Fruit fly (Drosophila melanogaster) whole organism, embryonic: ENCODE data around the gene CG31960.
A peak's percentile ranks its signal among the peaks of the same experiment; 100 is the strongest.

Source experiments
- Ada2b ChIP-seq: fragments of 200-800 bp; sonication (Bioruptor generic); IDR thresholded peaks from 2 replicates; pipeline ENCODE4 v1.3.6; 2022; ENCODE audit warnings: missing biosample characterization, missing genetic modification characterization
- Atf6 ChIP-seq: fragments of 200-800 bp; sonication (Bioruptor generic); IDR thresholded peaks from 2 replicates; pipeline ENCODE4 v1.3.6; 2022; ENCODE audit warnings: missing biosample characterization, missing genetic modification characterization
- CG10147 ChIP-seq: fragments of 200-800 bp; sonication (Bioruptor generic); optimal IDR thresholded peaks from 2 replicates; lab custom pipeline; 2019; ENCODE audit warnings: missing biosample characterization, mild to moderate bottlenecking, missing genetic modification characterization, moderate library complexity
- CG10565 ChIP-seq: fragments of 200-800 bp; sonication (Bioruptor generic); optimal IDR thresholded peaks from 3 replicates; lab custom pipeline; 2016; ENCODE audit warnings: missing biosample characterization, mild to moderate bottlenecking, missing genetic modification characterization
- CG10979 ChIP-seq: fragments of 200-800 bp; sonication (Bioruptor generic); optimal IDR thresholded peaks from 2 replicates; lab custom pipeline; 2018; ENCODE audit warnings: missing biosample characterization, mild to moderate bottlenecking, missing genetic modification characterization, moderate library complexity
- CG11398 ChIP-seq: fragments of 200-800 bp; sonication (Bioruptor generic); optimal IDR thresholded peaks from 2 replicates; lab custom pipeline; 2016; ENCODE audit warnings: missing biosample characterization, missing genetic modification characterization
- CG11456 ChIP-seq: fragments of 200-800 bp; sonication (Bioruptor generic); IDR thresholded peaks from 3 replicates; pipeline ENCODE4 v1.3.6; 2022; ENCODE audit warnings: missing biosample characterization, missing genetic modification characterization
- CG12659 ChIP-seq: fragments of 200-800 bp; sonication (Bioruptor generic); optimal IDR thresholded peaks from 3 replicates; lab custom pipeline; 2017; ENCODE audit warnings: mild to moderate bottlenecking, missing biosample characterization, missing genetic modification reagents, missing genetic modification characterization
- CG14667 ChIP-seq: fragments of 200-800 bp; sonication (Bioruptor generic); IDR thresholded peaks from 2 replicates; pipeline ENCODE4 v1.3.6; 2022; ENCODE audit warnings: missing biosample characterization, missing genetic modification characterization
- CG14965 ChIP-seq: fragments of 200-800 bp; sonication (Bioruptor generic); optimal IDR thresholded peaks from 2 replicates; lab custom pipeline; 2016; ENCODE audit warnings: missing biosample characterization, missing genetic modification characterization, borderline replicate concordance
- CG15269 ChIP-seq: fragments of 200-800 bp; sonication (Bioruptor generic); optimal IDR thresholded peaks from 2 replicates; lab custom pipeline; 2018; ENCODE audit warnings: missing biosample characterization, mild to moderate bottlenecking, missing genetic modification characterization, moderate library complexity
- CG15479 ChIP-seq: fragments of 200-800 bp; sonication (Bioruptor generic); optimal IDR thresholded peaks from 3 replicates; lab custom pipeline; 2019; ENCODE audit warnings: missing biosample characterization, mild to moderate bottlenecking, missing genetic modification characterization, moderate library complexity
- CG16813 ChIP-seq: fragments of 200-800 bp; sonication (Bioruptor generic); IDR thresholded peaks from 3 replicates; pipeline ENCODE4 v1.3.6; 2022; ENCODE audit warnings: missing biosample characterization, missing genetic modification characterization; ENCODE audit not compliant: partially characterized antibody
- CG17186 ChIP-seq: fragments of 200-800 bp; sonication (Bioruptor generic); optimal IDR thresholded peaks from 3 replicates; lab custom pipeline; 2017; ENCODE audit warnings: missing biosample characterization, missing genetic modification reagents, missing genetic modification characterization
- CG1792 ChIP-seq: fragments of 200-800 bp; sonication (Bioruptor generic); optimal IDR thresholded peaks from 2 replicates; lab custom pipeline; 2016; ENCODE audit warnings: missing biosample characterization, missing genetic modification characterization
- CG3407 ChIP-seq: fragments of 200-800 bp; sonication (Bioruptor generic); optimal IDR thresholded peaks from 2 replicates; lab custom pipeline; 2018; ENCODE audit warnings: missing biosample characterization, mild to moderate bottlenecking, missing genetic modification characterization
- CG4424 ChIP-seq: fragments of 200-800 bp; sonication (Bioruptor generic); optimal IDR thresholded peaks from 3 replicates; lab custom pipeline; 2016; ENCODE audit warnings: missing biosample characterization, missing genetic modification characterization
- CG4854 ChIP-seq: fragments of 200-800 bp; sonication (Bioruptor generic); optimal IDR thresholded peaks from 2 replicates; lab custom pipeline; 2016; ENCODE audit warnings: missing biosample characterization, missing genetic modification characterization, inconsistent platforms
- CG7357 ChIP-seq: fragments of 200-800 bp; sonication (Bioruptor generic); IDR thresholded peaks from 3 replicates; pipeline ENCODE4 v1.3.6; 2022; ENCODE audit warnings: missing biosample characterization, missing genetic modification characterization
- CG7786 ChIP-seq: fragments of 200-800 bp; sonication (Bioruptor generic); optimal IDR thresholded peaks from 2 replicates; lab custom pipeline; 2016; ENCODE audit warnings: missing biosample characterization, missing genetic modification characterization
- CG9876 ChIP-seq: fragments of 200-800 bp; sonication (Bioruptor generic); optimal IDR thresholded peaks from 2 replicates; lab custom pipeline; 2016; ENCODE audit warnings: missing biosample characterization, missing genetic modification characterization
- Dbx ChIP-seq: fragments of 200-800 bp; sonication (Bioruptor generic); IDR thresholded peaks from 3 replicates; pipeline ENCODE4 v1.3.6; 2022; ENCODE audit warnings: missing biosample characterization, missing genetic modification characterization
- E2f2 ChIP-seq: fragments of 200-800 bp; sonication (Bioruptor generic); IDR thresholded peaks from 2 replicates; pipeline ENCODE4 v1.3.6; 2022; ENCODE audit warnings: missing biosample characterization, missing genetic modification characterization
- HLH54F ChIP-seq: fragments of 200-800 bp; sonication (Bioruptor generic); optimal IDR thresholded peaks from 3 replicates; lab custom pipeline; 2016; ENCODE audit warnings: missing biosample characterization, missing genetic modification characterization
- Hand ChIP-seq: fragments of 200-800 bp; sonication (Bioruptor generic); optimal IDR thresholded peaks from 2 replicates; lab custom pipeline; 2017; ENCODE audit warnings: mild to moderate bottlenecking, missing biosample characterization, missing genetic modification reagents, missing genetic modification characterization
- Mrtf ChIP-seq: fragments of 200-800 bp; sonication (Bioruptor generic); IDR thresholded peaks from 3 replicates; pipeline ENCODE4 v1.3.6; 2022; ENCODE audit warnings: missing biosample characterization, missing genetic modification characterization
- Sox102F ChIP-seq: fragments of 200-800 bp; sonication (Bioruptor generic); optimal IDR thresholded peaks from 2 replicates; lab custom pipeline; 2018; ENCODE audit warnings: missing biosample characterization, mild to moderate bottlenecking, missing genetic modification characterization, moderate library complexity
- Ssrp ChIP-seq: fragments of 200-800 bp; sonication (Bioruptor generic); optimal IDR thresholded peaks from 2 replicates; lab custom pipeline; 2018; ENCODE audit warnings: missing biosample characterization, mild to moderate bottlenecking, missing genetic modification characterization, moderate library complexity
- YL-1 ChIP-seq: fragments of 200-800 bp; sonication (Bioruptor generic); optimal IDR thresholded peaks from 3 replicates; lab custom pipeline; 2017; ENCODE audit warnings: missing biosample characterization, mild to moderate bottlenecking, missing genetic modification characterization
- bbx ChIP-seq: fragments of 200-800 bp; sonication (Bioruptor generic); IDR thresholded peaks from 2 replicates; pipeline ENCODE4 v1.3.6; 2022; ENCODE audit warnings: missing biosample characterization, missing genetic modification characterization; ENCODE audit not compliant: partially characterized antibody
- cato ChIP-seq: fragments of 200-800 bp; sonication (Bioruptor generic); optimal IDR thresholded peaks from 2 replicates; lab custom pipeline; 2016; ENCODE audit warnings: missing biosample characterization, missing genetic modification characterization, borderline replicate concordance
- chinmo ChIP-seq: fragments of 200-800 bp; sonication (Bioruptor generic); IDR thresholded peaks from 4 replicates; pipeline ENCODE4 v1.3.6; 2022; ENCODE audit warnings: missing biosample characterization, missing genetic modification characterization; ENCODE audit not compliant: partially characterized antibody
- crc ChIP-seq: fragments of 200-800 bp; sonication (Bioruptor generic); optimal IDR thresholded peaks from 2 replicates; lab custom pipeline; 2016; ENCODE audit warnings: missing biosample characterization, missing genetic modification characterization
- fu2 ChIP-seq: fragments of 200-800 bp; sonication (Bioruptor generic); optimal IDR thresholded peaks from 2 replicates; lab custom pipeline; 2016; ENCODE audit warnings: missing biosample characterization, missing genetic modification characterization
- grn ChIP-seq: fragments of 200-800 bp; sonication (Bioruptor generic); optimal IDR thresholded peaks from 3 replicates; lab custom pipeline; 2017; ENCODE audit warnings: missing biosample characterization, missing genetic modification characterization
- ham ChIP-seq: fragments of 200-800 bp; sonication (Bioruptor generic); IDR thresholded peaks from 2 replicates; pipeline ENCODE4 v1.3.6; 2022; ENCODE audit warnings: missing biosample characterization, missing genetic modification characterization
- hkb ChIP-seq, 2 experiments: fragments of 200-800 bp in 1 of 2; fragments of >200 bp in 1 of 2; sonication (Bioruptor generic) in 1 of 2; IDR thresholded peaks in 1 of 2; optimal IDR thresholded peaks in 1 of 2; 2 replicates each; pipeline versions ENCODE4 v1.3.6 to Lab custom; 2017 to 2022; ENCODE audit warnings: missing biosample characterization in 1 of 2, missing genetic modification characterization in 1 of 2
- knrl ChIP-seq: fragments of 200-800 bp; sonication (Bioruptor generic); IDR thresholded peaks from 3 replicates; pipeline ENCODE4 v1.3.6; 2022; ENCODE audit warnings: missing biosample characterization, missing genetic modification characterization; ENCODE audit not compliant: partially characterized antibody
- maf-S ChIP-seq: fragments of 200-800 bp; sonication (Bioruptor generic); optimal IDR thresholded peaks from 2 replicates; lab custom pipeline; 2016; ENCODE audit warnings: missing biosample characterization, missing genetic modification characterization
- nerfin-1 ChIP-seq: fragments of 200-800 bp; sonication (Bioruptor generic); optimal IDR thresholded peaks from 3 replicates; lab custom pipeline; 2019; ENCODE audit warnings: missing biosample characterization, mild to moderate bottlenecking, missing genetic modification characterization, moderate library complexity
- nmo ChIP-seq: fragments of 200-800 bp; sonication (Bioruptor generic); optimal IDR thresholded peaks from 2 replicates; lab custom pipeline; 2018; ENCODE audit warnings: missing biosample characterization, mild to moderate bottlenecking, missing genetic modification characterization, moderate library complexity
- pfk ChIP-seq: fragments of 200-800 bp; sonication (Bioruptor generic); optimal IDR thresholded peaks from 2 replicates; lab custom pipeline; 2018; ENCODE audit warnings: missing biosample characterization, mild to moderate bottlenecking, missing genetic modification characterization, moderate library complexity
- pum ChIP-seq: fragments of 200-800 bp; sonication (Bioruptor generic); optimal IDR thresholded peaks from 2 replicates; lab custom pipeline; 2016; ENCODE audit warnings: missing biosample characterization, missing genetic modification characterization
- row ChIP-seq: fragments of 200-800 bp; sonication (Bioruptor generic); IDR thresholded peaks from 3 replicates; pipeline ENCODE4 v1.3.6; 2022; ENCODE audit warnings: missing biosample characterization, missing genetic modification characterization
- sima ChIP-seq: fragments of 200-800 bp; sonication (Bioruptor generic); optimal IDR thresholded peaks from 2 replicates; lab custom pipeline; 2016; ENCODE audit warnings: missing biosample characterization, missing genetic modification characterization
- stc ChIP-seq: fragments of 200-800 bp; sonication (Bioruptor generic); IDR thresholded peaks from 2 replicates; pipeline ENCODE4 v1.3.6; 2022; ENCODE audit warnings: missing biosample characterization, missing genetic modification characterization
- tin ChIP-seq: fragments of 200-800 bp; sonication (Bioruptor generic); optimal IDR thresholded peaks from 3 replicates; lab custom pipeline; 2016; ENCODE audit warnings: missing biosample characterization, missing genetic modification characterization
- tio ChIP-seq: fragments of 200-800 bp; sonication (Bioruptor generic); optimal IDR thresholded peaks from 2 replicates; lab custom pipeline; 2017; ENCODE audit warnings: missing biosample characterization, missing genetic modification characterization, inconsistent platforms
- zfh2 ChIP-seq: fragments of 200-800 bp; sonication (Bioruptor generic); optimal IDR thresholded peaks from 2 replicates; lab custom pipeline; 2016; ENCODE audit warnings: missing biosample characterization, missing genetic modification characterization

CG31960 gene

DNA sequence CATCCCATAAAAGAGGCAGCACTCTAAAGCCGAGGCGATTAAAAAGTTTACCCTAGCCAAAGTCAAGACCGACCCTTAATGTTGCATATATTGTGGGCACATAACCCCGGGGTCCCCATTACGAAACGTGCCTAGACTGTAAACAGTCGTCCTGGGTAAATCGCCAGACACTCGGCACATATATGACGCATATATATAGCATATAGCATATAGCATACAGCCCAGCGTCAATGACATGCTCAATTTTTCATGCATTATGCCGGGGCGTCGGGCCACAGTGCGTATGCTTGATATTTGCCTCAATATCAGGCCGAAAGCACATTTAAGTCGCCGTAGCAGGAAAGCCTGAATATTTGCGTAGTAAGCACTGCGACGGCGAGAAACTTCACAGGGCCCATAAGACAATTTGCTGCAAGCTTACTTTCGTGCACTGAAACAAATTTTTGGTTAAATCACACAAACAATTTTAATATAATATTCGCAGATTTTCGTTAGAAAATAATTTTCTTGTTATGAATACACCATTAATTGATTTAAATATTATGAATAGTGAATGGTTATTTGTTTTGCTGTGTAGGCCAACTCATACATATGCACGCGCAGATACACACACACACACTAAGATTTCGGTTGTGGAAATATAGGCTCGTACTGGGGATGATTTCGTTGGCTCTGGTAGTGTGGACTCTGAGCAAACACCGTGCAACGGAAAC is 29.8 kb upstream of the CG31960 start (continued):
- TF ChIP-seq CG17186 (GFP tag; lab: Kevin White, UChicago) (no peak), nmo (GFP tag; lab: Kevin White, UChicago) (no peak), CG10565 (no peak), Sox102F (GFP tag; lab: Kevin White, UChicago) (peak; percentile 37), Ssrp (tag; lab: Kevin White, UChicago) (no peak), CG7786 (GFP tag; lab: Kevin White, UChicago) (no peak), pfk (GFP tag; lab: Kevin White, UChicago) (no peak), bbx (GFP tag; lab: Robert Waterston, UW) (no peak), CG3407 (GFP tag; lab: Kevin White, UChicago) (no peak), pum (GFP tag; lab: Kevin White, UChicago) (no peak), hkb (optimal IDR thresholded peaks at IDR 0.05; lab: Kevin White, UChicago) (no peak), hkb (GFP tag; IDR thresholded peaks at IDR 0.05; lab: Robert Waterston, UW) (peak; percentile 64), CG9876 (GFP tag; lab: Kevin White, UChicago) (no peak), Ada2b (GFP tag; lab: Robert Waterston, UW) (peak; percentile 43; the same call in 1 of the 2 replicates), CG1792 (GFP tag; lab: Kevin White, UChicago) (no peak), HLH54F (GFP tag; lab: Kevin White, UChicago) (peak; percentile 2), tio (no peak), CG11398 (no peak), grn (GFP tag; lab: Kevin White, UChicago) (no peak), tin (GFP tag; lab: Kevin White, UChicago) (no peak), chinmo (GFP tag; lab: Robert Waterston, UW) (no peak), cato (GFP tag; lab: Kevin White, UChicago) (no peak), CG15479 (GFP tag; lab: Kevin White, UChicago) (no peak), CG4854 (GFP tag; lab: Kevin White, UChicago) (no peak), CG4424 (GFP tag; lab: Kevin White, UChicago) (peak; percentile 13), stc (GFP tag; lab: Robert Waterston, UW) (peak; percentile 43; the same call in 1 of the 2 replicates), knrl (GFP tag; lab: Robert Waterston, UW) (no peak), sima (GFP tag; lab: Kevin White, UChicago) (no peak), CG12659 (peak; percentile 25), CG7357 (no peak), CG15269 (tag; lab: Kevin White, UChicago) (peak; percentile 54), Mrtf (no peak; the same call in 2 of the 3 replicates), maf-S (GFP tag; lab: Kevin White, UChicago) (no peak), zfh2 (GFP tag; lab: Kevin White, UChicago) (peak; percentile 5), YL-1 (no peak), fu2 (no peak), Atf6 (peak; percentile 68), CG14667 (GFP tag; lab: Robert Waterston, UW) (no peak), CG11456 (GFP tag; lab: Robert Waterston, UW) (no peak), CG10147 (GFP tag; lab: Kevin White, UChicago) (no peak), row (GFP tag; lab: Robert Waterston, UW) (peak; percentile 65; the same call in 2 of the 3 replicates), ham (no peak), Dbx (GFP tag; lab: Robert Waterston, UW) (peak; percentile 67; the same call in 2 of the 3 replicates), CG16813 (GFP tag; lab: Robert Waterston, UW) (no peak), Hand (peak; percentile 63), CG10979 (no peak), nerfin-1 (no peak), crc (no peak), E2f2 (GFP tag; lab: Robert Waterston, UW) (peak; percentile 25; the same call in 1 of the 2 replicates), CG14965 (GFP tag; lab: Kevin White, UChicago) (no peak)
